Fruit fly (Drosophila melanogaster): ENCODE data around the gene emei.

Gene emei

dm6 chr3L:11084557-11085231 is 24.8 kb upstream of the emei start (continued):
- TF ChIP-seq CG10959 (GFP tag; IDR thresholded peaks at IDR 0.05) = peak; percentile 95
- TF ChIP-seq en (GFP tag; optimal IDR thresholded peaks at IDR 0.05) = peak; percentile 94
- TF ChIP-seq Hmx (GFP tag; optimal IDR thresholded peaks at IDR 0.05) = peak; percentile 89
- TF ChIP-seq CG15073 (GFP tag; optimal IDR thresholded peaks at IDR 0.05) = peak; percentile 78
- TF ChIP-seq Rx (GFP tag; IDR thresholded peaks at IDR 0.05) = peak; percentile 95
- peak; percentile 91 for TF ChIP-seq CG7372 (GFP tag; IDR thresholded peaks at IDR 0.05)
- peak; percentile 97 for TF ChIP-seq ara (GFP tag; IDR thresholded peaks at IDR 0.05)
- TF ChIP-seq Ets97D (GFP tag; optimal IDR thresholded peaks at IDR 0.05) = peak; percentile 88
- TF ChIP-seq lilli (GFP tag; optimal IDR thresholded peaks at IDR 0.05) = peak; percentile 95
- peak; percentile 98 for TF ChIP-seq Asciz (GFP tag; optimal IDR thresholded peaks at IDR 0.05)
- peak; percentile 91 for TF ChIP-seq fu2 (GFP tag; optimal IDR thresholded peaks at IDR 0.05)
- peak; percentile 93 for TF ChIP-seq CG14050 (GFP tag; IDR thresholded peaks at IDR 0.05)
- TF ChIP-seq insv (GFP tag; optimal IDR thresholded peaks at IDR 0.05) = peak in 1 of 2 experiments; percentile 70
- TF ChIP-seq CG10209 (GFP tag; optimal IDR thresholded peaks at IDR 0.05) = peak; percentile 96
- TF ChIP-seq CG18476 (GFP tag; optimal IDR thresholded peaks at IDR 0.05) = peak; percentile 95
- TF ChIP-seq CG7357 (GFP tag; IDR thresholded peaks at IDR 0.05) = peak; percentile 87; the same call in 2 of the 3 replicates
- TF ChIP-seq so (GFP tag; IDR thresholded peaks at IDR 0.05) = peak; percentile 97
- peak; percentile 84 for TF ChIP-seq tup (GFP tag; optimal IDR thresholded peaks at IDR 0.05)
- TF ChIP-seq D19A (tag; optimal IDR thresholded peaks at IDR 0.05) = peak; percentile 95
- TF ChIP-seq wek (GFP tag; optimal IDR thresholded peaks at IDR 0.05) = peak; percentile 78
- no peak for TF ChIP-seq fru (optimal IDR thresholded peaks at IDR 0.05)
- TF ChIP-seq CG12942 (GFP tag; optimal IDR thresholded peaks at IDR 0.05) = peak; percentile 96
- peak; percentile 98 for TF ChIP-seq CG9727 (GFP tag; optimal IDR thresholded peaks at IDR 0.05)
- TF ChIP-seq CG4424 (GFP tag; optimal IDR thresholded peaks at IDR 0.05) = peak; percentile 98
- TF ChIP-seq CG14667 (GFP tag; IDR thresholded peaks at IDR 0.05) = peak; percentile 92
- peak; percentile 87 for TF ChIP-seq jigr1 (GFP tag; IDR thresholded peaks at IDR 0.05)
- TF ChIP-seq Nf-YA (GFP tag; IDR thresholded peaks at IDR 0.05) = peak; percentile 96
- TF ChIP-seq Dll (GFP tag; IDR thresholded peaks at IDR 0.05; ENCODE audit: partially characterized antibody) = no peak
- TF ChIP-seq gem (tag; optimal IDR thresholded peaks at IDR 0.05) = peak; percentile 98
- peak; percentile 96 for TF ChIP-seq CG2875 (GFP tag; optimal IDR thresholded peaks at IDR 0.05)
- no peak for TF ChIP-seq hth (optimal IDR thresholded peaks at IDR 0.05)
- peak; percentile 97 for TF ChIP-seq CG17829 (tag; optimal IDR thresholded peaks at IDR 0.05)
- peak; percentile 96 for TF ChIP-seq CG32772 (GFP tag; IDR thresholded peaks at IDR 0.05)
- TF ChIP-seq CG12071 (GFP tag; optimal IDR thresholded peaks at IDR 0.05) = peak; percentile 94
- peak; percentile 93 for TF ChIP-seq bowl (GFP tag; IDR thresholded peaks at IDR 0.05)
- TF ChIP-seq eyg (GFP tag; optimal IDR thresholded peaks at IDR 0.05) = peak; percentile 95
- TF ChIP-seq ftz-f1 (GFP tag; optimal IDR thresholded peaks at IDR 0.05) = no peak
- TF ChIP-seq slp2 (GFP tag; optimal IDR thresholded peaks at IDR 0.05) = peak; percentile 96
- peak; percentile 12 for TF ChIP-seq Dp (GFP tag; optimal IDR thresholded peaks at IDR 0.05)
- peak; percentile 98 for TF ChIP-seq Oli (tag; optimal IDR thresholded peaks at IDR 0.05)
- peak in 1 of 3 experiments; percentile 98 for TF ChIP-seq lola (GFP tag; optimal IDR thresholded peaks at IDR 0.05)
- peak; percentile 97 for TF ChIP-seq CG15269 (tag; optimal IDR thresholded peaks at IDR 0.05)
- TF ChIP-seq CG10654 (GFP tag; optimal IDR thresholded peaks at IDR 0.05) = peak; percentile 92
- TF ChIP-seq CG8089 (GFP tag; optimal IDR thresholded peaks at IDR 0.05) = peak; percentile 97
- TF ChIP-seq Atf-2 (GFP tag; optimal IDR thresholded peaks at IDR 0.05) = peak; percentile 97
- peak; percentile 93 for TF ChIP-seq CG32532 (GFP tag; IDR thresholded peaks at IDR 0.05)
- TF ChIP-seq knrl (GFP tag; IDR thresholded peaks at IDR 0.05; ENCODE audit: partially characterized antibody) = no peak
- peak; percentile 91 for TF ChIP-seq CG7745 (tag; optimal IDR thresholded peaks at IDR 0.05)
- TF ChIP-seq psq (GFP tag; optimal IDR thresholded peaks at IDR 0.05) = peak; percentile 91
- peak; percentile 97 for TF ChIP-seq tin (GFP tag; optimal IDR thresholded peaks at IDR 0.05)
